Fruit fly (Drosophila melanogaster) whole organism: ENCODE data around the gene zen2.

Experiments used
- CG8478 ChIP-seq: fragments of >200 bp; optimal IDR thresholded peaks from 2 replicates; lab custom pipeline; 2018; ENCODE audit warnings: inconsistent platforms
- EcR ChIP-seq, 2 experiments: fragments of >200 bp; optimal IDR thresholded peaks; 2 replicates each; lab custom pipeline; 2017; ENCODE audit warnings: missing biosample characterization in 2 of 2, missing genetic modification characterization in 2 of 2, missing genetic modification reagents in 2 of 2
- psq ChIP-seq: fragments of >200 bp; optimal IDR thresholded peaks from 2 replicates; lab custom pipeline; 2017
- usp ChIP-seq: fragments of >200 bp; optimal IDR thresholded peaks from 2 replicates; lab custom pipeline; 2017; ENCODE audit warnings: missing biosample characterization, missing genetic modification characterization, mixed read lengths

dm6 chr3R:6741400-6741959 is 2.5 kb downstream of the zen2 start:
- TF ChIP-seq psq (lab: Kevin White, UChicago) (no peak), CG8478 (lab: Kevin White, UChicago) (peak; percentile 48), EcR (GFP tag; optimal IDR thresholded peaks at IDR 0.05; lab: Kevin White, UChicago) (no peak), usp (no peak)
